Fruit fly (Drosophila melanogaster) whole organism, embryonic: ENCODE results near the gene Cpr62Bc.

Experiments
- CG11085 ChIP-seq: fragments of 200-800 bp; sonication (Bioruptor generic); IDR thresholded peaks from 2 replicates; pipeline ENCODE4 v1.3.6; 2022; ENCODE audit warnings: missing biosample characterization, missing genetic modification characterization
- CG11456 ChIP-seq: fragments of 200-800 bp; sonication (Bioruptor generic); IDR thresholded peaks from 3 replicates; pipeline ENCODE4 v1.3.6; 2022; ENCODE audit warnings: missing biosample characterization, missing genetic modification characterization
- CG1233 ChIP-seq: fragments of 200-800 bp; sonication (Bioruptor generic); optimal IDR thresholded peaks from 4 replicates; lab custom pipeline; 2018; ENCODE audit warnings: missing biosample characterization, mild to moderate bottlenecking, missing genetic modification characterization
- CG12391 ChIP-seq: fragments of 200-800 bp; sonication (Bioruptor generic); optimal IDR thresholded peaks from 3 replicates; lab custom pipeline; 2018; ENCODE audit warnings: missing biosample characterization, mild to moderate bottlenecking, missing genetic modification characterization, moderate library complexity
- CG13296 ChIP-seq: fragments of 200-800 bp; sonication (Bioruptor generic); optimal IDR thresholded peaks from 3 replicates; lab custom pipeline; 2018; ENCODE audit warnings: missing biosample characterization, mild to moderate bottlenecking, missing genetic modification characterization
- CG14441 ChIP-seq: fragments of 200-800 bp; sonication (Bioruptor generic); IDR thresholded peaks from 2 replicates; pipeline ENCODE4 v1.3.6; 2022; ENCODE audit warnings: missing biosample characterization, missing genetic modification characterization
- CG17385 ChIP-seq: fragments of 200-800 bp; sonication (Bioruptor generic); optimal IDR thresholded peaks from 3 replicates; lab custom pipeline; 2018; ENCODE audit warnings: missing biosample characterization, mild to moderate bottlenecking, missing genetic modification characterization
- CG30020 ChIP-seq: fragments of 200-800 bp; optimal IDR thresholded peaks from 2 replicates; lab custom pipeline; 2019; ENCODE audit warnings: missing biosample characterization, mild to moderate bottlenecking, missing genetic modification characterization, moderate library complexity
- CG33213 ChIP-seq: fragments of 200-800 bp; sonication (Bioruptor generic); optimal IDR thresholded peaks from 3 replicates; lab custom pipeline; 2016; ENCODE audit warnings: missing biosample characterization, missing genetic modification characterization
- CG34376 ChIP-seq: fragments of 200-800 bp; sonication (Bioruptor generic); optimal IDR thresholded peaks from 2 replicates; lab custom pipeline; 2018; ENCODE audit warnings: missing biosample characterization, mild to moderate bottlenecking, missing genetic modification characterization
- CG4360 ChIP-seq: fragments of 200-800 bp; sonication (Bioruptor generic); IDR thresholded peaks from 2 replicates; pipeline ENCODE4 v1.3.6; 2022; ENCODE audit warnings: missing biosample characterization, missing genetic modification characterization
- CG6254 ChIP-seq: fragments of 200-800 bp; sonication (Bioruptor generic); optimal IDR thresholded peaks from 3 replicates; lab custom pipeline; 2017; ENCODE audit warnings: mild to moderate bottlenecking, missing biosample characterization, missing genetic modification reagents, missing genetic modification characterization
- CG7271 ChIP-seq: fragments of 200-800 bp; sonication (Bioruptor generic); optimal IDR thresholded peaks from 2 replicates; lab custom pipeline; 2018; ENCODE audit warnings: missing biosample characterization, mild to moderate bottlenecking, missing genetic modification characterization, moderate library complexity
- CG7556 ChIP-seq: fragments of 200-800 bp; sonication (Bioruptor generic); optimal IDR thresholded peaks from 2 replicates; lab custom pipeline; 2017; ENCODE audit warnings: missing biosample characterization, mild to moderate bottlenecking, missing genetic modification characterization
- CG8359 ChIP-seq: fragments of 200-800 bp; sonication (Bioruptor generic); optimal IDR thresholded peaks from 2 replicates; lab custom pipeline; 2017; ENCODE audit warnings: missing biosample characterization, mild to moderate bottlenecking, missing genetic modification characterization, borderline replicate concordance
- CG8388 ChIP-seq: fragments of 200-800 bp; sonication (Bioruptor generic); optimal IDR thresholded peaks from 2 replicates; lab custom pipeline; 2019; ENCODE audit warnings: missing biosample characterization, mild to moderate bottlenecking, missing genetic modification characterization, moderate library complexity
- CG8478 ChIP-seq: fragments of >200 bp; optimal IDR thresholded peaks from 2 replicates; lab custom pipeline; 2018
- Dfd ChIP-seq, 2 experiments: fragments of >200 bp; optimal IDR thresholded peaks; 2 replicates each; lab custom pipeline; 2017; ENCODE audit warnings: missing biosample characterization in 2 of 2, missing genetic modification characterization in 2 of 2
- Doc3 ChIP-seq: fragments of 200-800 bp; sonication (Bioruptor generic); IDR thresholded peaks from 3 replicates; pipeline ENCODE4 v1.3.6; 2022; ENCODE audit warnings: missing biosample characterization, missing genetic modification characterization; ENCODE audit not compliant: partially characterized antibody
- Dp ChIP-seq: fragments of 200-800 bp; sonication (Bioruptor generic); optimal IDR thresholded peaks from 2 replicates; lab custom pipeline; 2018; ENCODE audit warnings: missing biosample characterization, mild to moderate bottlenecking, missing genetic modification characterization, moderate library complexity
- Ets65A ChIP-seq: fragments of 200-800 bp; sonication (Bioruptor generic); peaks from one replicate; lab custom pipeline; 2016; ENCODE audit warnings: missing biosample characterization, missing genetic modification characterization
- H2.0 ChIP-seq: fragments of 200-800 bp; sonication (Bioruptor generic); IDR thresholded peaks from 2 replicates; pipeline ENCODE4 v1.3.6; 2022; ENCODE audit warnings: missing biosample characterization, missing genetic modification characterization
- Hr78 ChIP-seq, 2 experiments: fragments of 200-800 bp in 1 of 2; fragments of >200 bp in 1 of 2; sonication (Bioruptor generic) in 1 of 2; optimal IDR thresholded peaks; 2 replicates each; lab custom pipeline; 2017 to 2019; ENCODE audit warnings: missing biosample characterization in 2 of 2, missing genetic modification characterization in 2 of 2, mild to moderate bottlenecking in 1 of 2, moderate library complexity in 1 of 2
- MTF-1 ChIP-seq: fragments of 200-800 bp; sonication (Bioruptor generic); optimal IDR thresholded peaks from 2 replicates; lab custom pipeline; 2018; ENCODE audit warnings: missing biosample characterization, mild to moderate bottlenecking, missing genetic modification characterization, borderline replicate concordance
- Med ChIP-seq: fragments of 200-800 bp; sonication (Bioruptor generic); peaks from one replicate; lab custom pipeline; 2016; ENCODE audit warnings: missing biosample characterization, missing genetic modification characterization, mild to moderate bottlenecking, inconsistent platforms, moderate library complexity
- Sin3A ChIP-seq: fragments of >200 bp; optimal IDR thresholded peaks from 2 replicates; lab custom pipeline; 2018
- Trl ChIP-seq, 3 experiments: fragments of >200 bp in 2 of 3; fragments of 200-800 bp in 1 of 3; sonication (Bioruptor generic) in 1 of 3; optimal IDR thresholded peaks; 2 replicates in 1 of 3; 3 replicates in 2 of 3; lab custom pipeline; 2016 to 2017; ENCODE audit warnings: missing biosample characterization in 1 of 3, missing genetic modification characterization in 1 of 3
- bsh ChIP-seq, 2 experiments: fragments of 200-800 bp; sonication (Bioruptor generic); optimal IDR thresholded peaks; 2 replicates each; lab custom pipeline; 2017 to 2018; ENCODE audit warnings: mild to moderate bottlenecking in 2 of 2, missing biosample characterization in 2 of 2, missing genetic modification characterization in 2 of 2, moderate library complexity in 1 of 2
- cg ChIP-seq: fragments of 200-800 bp; sonication (Bioruptor generic); optimal IDR thresholded peaks from 3 replicates; lab custom pipeline; 2019; ENCODE audit warnings: missing biosample characterization, mild to moderate bottlenecking, missing genetic modification characterization, moderate library complexity
- chinmo ChIP-seq: fragments of 200-800 bp; sonication (Bioruptor generic); IDR thresholded peaks from 4 replicates; pipeline ENCODE4 v1.3.6; 2022; ENCODE audit warnings: missing biosample characterization, missing genetic modification characterization; ENCODE audit not compliant: partially characterized antibody
- ci ChIP-seq: fragments of 200-800 bp; sonication (Bioruptor generic); IDR thresholded peaks from 3 replicates; pipeline ENCODE4 v1.3.6; 2022; ENCODE audit warnings: missing biosample characterization, missing genetic modification characterization
- fd102C ChIP-seq: fragments of 200-800 bp; sonication (Bioruptor generic); optimal IDR thresholded peaks from 2 replicates; lab custom pipeline; 2018; ENCODE audit warnings: missing biosample characterization, mild to moderate bottlenecking, missing genetic modification characterization, moderate library complexity
- fd3F ChIP-seq: fragments of 200-800 bp; sonication (Bioruptor generic); optimal IDR thresholded peaks from 2 replicates; lab custom pipeline; 2018; ENCODE audit warnings: missing biosample characterization, mild to moderate bottlenecking, missing genetic modification characterization, moderate library complexity
- her ChIP-seq: fragments of 200-800 bp; sonication (Bioruptor generic); optimal IDR thresholded peaks from 2 replicates; lab custom pipeline; 2016; ENCODE audit warnings: missing biosample characterization, missing genetic modification characterization
- lab ChIP-seq: fragments of 200-800 bp; sonication (Bioruptor generic); optimal IDR thresholded peaks from 3 replicates; lab custom pipeline; 2017; ENCODE audit warnings: missing biosample characterization, missing genetic modification characterization, mild to moderate bottlenecking, moderate library complexity, missing genetic modification reagents
- lov ChIP-seq, 2 experiments: fragments of 200-800 bp in 1 of 2; fragments of >200 bp in 1 of 2; sonication (Bioruptor generic) in 1 of 2; IDR thresholded peaks in 1 of 2; optimal IDR thresholded peaks in 1 of 2; 2 replicates in 1 of 2; 3 replicates in 1 of 2; pipeline versions ENCODE4 v1.3.6 to Lab custom; 2017 to 2022; ENCODE audit warnings: missing biosample characterization in 1 of 2, missing genetic modification characterization in 1 of 2
- nom ChIP-seq: fragments of 200-800 bp; sonication (Bioruptor generic); optimal IDR thresholded peaks from 2 replicates; lab custom pipeline; 2017; ENCODE audit warnings: missing biosample characterization, missing genetic modification characterization, mild to moderate bottlenecking, moderate library complexity, missing genetic modification reagents
- scrt ChIP-seq: fragments of 200-800 bp; sonication (Bioruptor generic); optimal IDR thresholded peaks from 2 replicates; lab custom pipeline; 2018; ENCODE audit warnings: missing biosample characterization, mild to moderate bottlenecking, missing genetic modification characterization, moderate library complexity
- sd ChIP-seq: fragments of 200-800 bp; sonication (Bioruptor generic); optimal IDR thresholded peaks from 3 replicates; lab custom pipeline; 2018; ENCODE audit warnings: missing biosample characterization, mild to moderate bottlenecking, missing genetic modification characterization, moderate library complexity
- sim ChIP-seq: fragments of 200-800 bp; sonication (Bioruptor generic); IDR thresholded peaks from 2 replicates; pipeline ENCODE4 v1.3.6; 2022; ENCODE audit warnings: missing biosample characterization, missing genetic modification characterization
- sqz ChIP-seq: fragments of 200-800 bp; sonication (Bioruptor generic); optimal IDR thresholded peaks from 3 replicates; lab custom pipeline; 2018; ENCODE audit warnings: missing biosample characterization, mild to moderate bottlenecking, missing genetic modification characterization
- sr ChIP-seq: fragments of 200-800 bp; sonication (Bioruptor generic); IDR thresholded peaks from 3 replicates; pipeline ENCODE4 v1.3.6; 2022; ENCODE audit warnings: missing biosample characterization, missing genetic modification characterization
- stwl ChIP-seq: fragments of 200-800 bp; sonication (Bioruptor generic); optimal IDR thresholded peaks from 3 replicates; lab custom pipeline; 2018; ENCODE audit warnings: missing biosample characterization, mild to moderate bottlenecking, missing genetic modification characterization, moderate library complexity
- vvl ChIP-seq: fragments of 200-800 bp; sonication (Bioruptor generic); IDR thresholded peaks from 2 replicates; pipeline ENCODE4 v1.3.6; 2022; ENCODE audit warnings: missing biosample characterization, missing genetic modification characterization
- zfh1 ChIP-seq: fragments of 200-800 bp; sonication (Bioruptor generic); IDR thresholded peaks from 3 replicates; pipeline ENCODE4 v1.3.6; 2022; ENCODE audit warnings: missing biosample characterization, missing genetic modification characterization

Cpr62Bc gene

DNA sequence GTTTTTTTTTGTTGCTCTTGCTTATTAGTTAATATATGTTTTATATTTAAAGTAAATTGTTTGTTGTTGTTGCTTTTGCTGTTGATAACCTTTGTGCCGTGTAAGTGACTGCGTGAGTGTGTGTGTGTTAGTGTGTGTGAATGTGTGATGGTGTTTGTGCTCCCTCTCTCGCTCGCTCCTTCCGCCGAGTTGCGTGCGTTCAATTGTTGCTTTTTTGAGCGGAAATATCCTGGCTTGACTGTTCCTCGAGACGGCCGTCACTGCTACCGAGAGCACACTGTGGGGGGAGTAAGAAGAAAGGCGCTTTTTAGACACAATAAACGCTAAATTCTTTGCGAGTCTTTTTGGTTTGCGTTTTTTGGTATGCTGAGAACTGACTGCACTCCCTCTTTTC lies 19.5 kb upstream of the Cpr62Bc start:
- peak in 1 of 2 experiments; percentile 78 for TF ChIP-seq Hr78 (GFP tag; optimal IDR thresholded peaks at IDR 0.05; lab: Kevin White, UChicago)
- TF ChIP-seq CG4360, result peak; percentile 84
- no peak for TF ChIP-seq CG8359 (GFP tag; lab: Kevin White, UChicago)
- peak; percentile 42 for TF ChIP-seq Ets65A (GFP tag; lab: Kevin White, UChicago)
- TF ChIP-seq CG8388 (GFP tag; lab: Kevin White, UChicago), result no peak
- peak; percentile 26 for TF ChIP-seq sd (tag; lab: Kevin White, UChicago)
- TF ChIP-seq chinmo (GFP tag; lab: Robert Waterston, UW), result 0 out of 4 replicates have a peak, but pooled peaks have one; percentile 19
- peak in 1 of 2 experiments; percentile 11 for TF ChIP-seq bsh (GFP tag; optimal IDR thresholded peaks at IDR 0.05; lab: Kevin White, UChicago)
- TF ChIP-seq Sin3A (lab: Kevin White, UChicago), result no peak
- peak; percentile 96 for TF ChIP-seq cg (GFP tag; lab: Kevin White, UChicago)
- peak; percentile 68 to 88 for TF ChIP-seq Trl (optimal IDR thresholded peaks at IDR 0.05; lab: Kevin White, UChicago)
- no peak for TF ChIP-seq Trl (GFP tag; optimal IDR thresholded peaks at IDR 0.05; lab: Kevin White, UChicago)
- TF ChIP-seq Dp (GFP tag; lab: Kevin White, UChicago), result no peak
- no peak for TF ChIP-seq sqz
- peak; percentile 85 for TF ChIP-seq CG8478 (lab: Kevin White, UChicago)
- peak; percentile 61 for TF ChIP-seq nom (GFP tag; lab: Kevin White, UChicago)
- peak; percentile 72 for TF ChIP-seq scrt
- peak in 1 of 2 experiments; percentile 17 for TF ChIP-seq Dfd (GFP tag; optimal IDR thresholded peaks at IDR 0.05; lab: Kevin White, UChicago)
- TF ChIP-seq Doc3 (GFP tag; lab: Robert Waterston, UW), result no peak
- no peak for TF ChIP-seq CG30020 (tag; lab: Kevin White, UChicago)
- TF ChIP-seq, all 482 proteins: peak for 12

DNA sequence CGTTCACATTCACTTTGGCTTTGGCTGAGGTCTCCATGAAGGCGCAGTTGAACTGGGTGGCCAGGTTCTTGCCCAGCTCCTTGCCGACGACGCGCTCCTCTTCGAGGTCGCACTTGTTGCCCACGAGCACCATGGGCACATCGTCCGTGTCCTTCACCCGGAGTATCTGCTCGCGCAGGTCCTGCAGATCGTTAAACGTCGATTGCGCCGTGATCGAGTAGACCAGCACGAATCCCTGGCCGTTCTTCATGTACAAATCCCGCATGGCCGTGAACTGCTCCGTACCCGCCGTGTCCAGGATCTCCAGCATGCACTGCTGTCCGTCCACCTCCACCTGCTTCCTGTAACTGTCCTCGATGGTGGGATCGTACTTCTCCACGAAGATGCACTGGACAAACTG lies 18.9 kb upstream of the Cpr62Bc start:
- TF ChIP-seq ci (GFP tag; lab: Robert Waterston, UW), result 0 out of 3 replicates have a peak, but pooled peaks have one; percentile 27
- TF ChIP-seq Med, result peak; percentile 64
- no peak for TF ChIP-seq CG17385 (GFP tag; lab: Kevin White, UChicago)
- peak; percentile 65 for TF ChIP-seq CG8478 (lab: Kevin White, UChicago)
- TF ChIP-seq CG14441, result no peak
- no peak for TF ChIP-seq CG11085 (GFP tag; lab: Robert Waterston, UW)
- no peak for TF ChIP-seq her (GFP tag; lab: Kevin White, UChicago)
- TF ChIP-seq CG7556 (GFP tag; lab: Kevin White, UChicago), result no peak

DNA sequence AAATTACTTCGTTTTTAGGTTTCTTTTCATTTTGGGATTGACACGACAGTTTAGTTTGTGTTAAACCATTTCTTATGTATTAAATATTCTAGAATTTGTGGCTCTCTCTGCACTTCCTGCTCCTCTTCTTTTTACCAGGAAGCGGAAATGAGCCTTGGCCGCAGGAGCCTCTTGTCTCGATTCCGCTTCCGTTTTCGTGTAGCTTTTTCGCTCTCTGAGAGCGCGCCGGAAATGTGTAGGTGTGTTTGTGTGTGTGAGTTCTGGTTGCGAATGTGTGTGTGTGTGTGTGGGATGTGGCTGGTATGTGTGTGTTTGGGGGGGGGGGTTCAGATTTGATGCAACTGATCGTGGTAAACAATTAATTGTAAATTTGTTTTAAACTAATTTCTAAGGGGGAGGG lies 17.7 kb upstream of the Cpr62Bc start:
- peak; percentile 22 for TF ChIP-seq CG34376 (GFP tag; lab: Kevin White, UChicago)
- no peak for TF ChIP-seq fd3F
- no peak for TF ChIP-seq stwl (tag; lab: Kevin White, UChicago)
- no peak for TF ChIP-seq CG12391 (tag; lab: Kevin White, UChicago)
- no peak for TF ChIP-seq lov (optimal IDR thresholded peaks at IDR 0.05; lab: Kevin White, UChicago)
- 0 out of 3 replicates have a peak, but pooled peaks have one; percentile 52 for TF ChIP-seq lov (GFP tag; IDR thresholded peaks at IDR 0.05; lab: Robert Waterston, UW)
- TF ChIP-seq CG13296 (GFP tag; lab: Kevin White, UChicago), result peak; percentile 36
- 0 out of 3 replicates have a peak, but pooled peaks have one; percentile 35 for TF ChIP-seq sr (GFP tag; lab: Robert Waterston, UW)
- peak; percentile 82 for TF ChIP-seq cg (GFP tag; lab: Kevin White, UChicago)
- 0 out of 2 replicates have a peak, but pooled peaks have one; percentile 44 for TF ChIP-seq sim (GFP tag; lab: Robert Waterston, UW)
- peak; percentile 17; the same call in 1 of the 2 replicates for TF ChIP-seq vvl (GFP tag; lab: Robert Waterston, UW)
- TF ChIP-seq MTF-1 (GFP tag; lab: Kevin White, UChicago), result peak; percentile 0
- peak; percentile 57 for TF ChIP-seq lab
- TF ChIP-seq CG6254, result peak; percentile 31
- TF ChIP-seq H2.0 (GFP tag; lab: Robert Waterston, UW), result no peak
- TF ChIP-seq CG33213 (GFP tag; lab: Kevin White, UChicago), result no peak
- peak; percentile 55 for TF ChIP-seq CG1233 (GFP tag; lab: Kevin White, UChicago)
- peak; percentile 10 for TF ChIP-seq fd102C (GFP tag; lab: Kevin White, UChicago)
- no peak for TF ChIP-seq CG8388 (GFP tag; lab: Kevin White, UChicago)
- 0 out of 3 replicates have a peak, but pooled peaks have one; percentile 18 for TF ChIP-seq zfh1 (GFP tag; lab: Robert Waterston, UW)
- peak; percentile 43; the same call in 1 of the 3 replicates for TF ChIP-seq CG11456 (GFP tag; lab: Robert Waterston, UW)
- TF ChIP-seq CG7271 (tag; lab: Kevin White, UChicago), result peak; percentile 76
- TF ChIP-seq scrt, result peak; percentile 32
